Worm (Caenorhabditis elegans): ENCODE measurements around the gene noca-2.

DNA sequence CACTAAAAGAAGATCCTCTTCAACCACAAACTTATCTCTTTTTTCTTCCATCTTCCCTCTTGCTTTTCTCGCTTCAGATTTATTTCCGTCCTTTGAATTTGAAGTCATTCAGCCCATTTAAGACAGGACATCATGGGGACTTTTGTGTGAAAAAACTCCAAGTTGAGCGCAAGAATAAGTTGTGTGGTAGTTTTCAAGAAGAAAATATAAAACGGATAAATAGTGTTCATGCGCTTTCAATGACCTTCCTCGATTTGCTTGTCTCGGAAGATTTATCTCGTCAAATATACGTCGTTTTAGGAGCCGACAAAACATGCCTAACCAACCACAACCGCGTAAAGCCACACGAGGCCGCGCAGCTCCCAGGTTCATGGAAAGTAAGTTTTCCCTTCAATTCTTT, 34.8 kb upstream of the noca-2 start, which contains the start of gene sto-6:
- no peak for TF ChIP-seq nhr-12 (tag; optimal IDR thresholded peaks at IDR 0.05)
- TF ChIP-seq alr-1 (tag; optimal IDR thresholded peaks at IDR 0.05) = no peak
- no peak for TF ChIP-seq mab-5 (tag; optimal IDR thresholded peaks at IDR 0.05)
- no peak for TF ChIP-seq nhr-77 (tag; optimal IDR thresholded peaks at IDR 0.05)
- TF ChIP-seq ztf-11 (tag; optimal IDR thresholded peaks at IDR 0.05) = no peak
- no peak for TF ChIP-seq elt-3 (tag; optimal IDR thresholded peaks at IDR 0.05)
- TF ChIP-seq F13H6.1 (tag; optimal IDR thresholded peaks at IDR 0.05) = no peak
- TF ChIP-seq ama-1 (optimal IDR thresholded peaks at IDR 0.05) = no peak
- no peak for TF ChIP-seq blmp-1 (tag; optimal IDR thresholded peaks at IDR 0.05; ENCODE audit: insufficient read depth)

Measured in whole organism, L2 larva.